Fruit fly (Drosophila melanogaster): ENCODE data around the gene InR.

InR gene

dm6 chr3R:21619117-21619650 lies at the start of gene InR (continued):
- peak; percentile 62 for TF ChIP-seq Sox102F (GFP tag; optimal IDR thresholded peaks at IDR 0.05)
- TF ChIP-seq Sox15 (GFP tag; optimal IDR thresholded peaks at IDR 0.05), result no peak
- peak; percentile 45 for TF ChIP-seq CG11902 (GFP tag; optimal IDR thresholded peaks at IDR 0.05)
- TF ChIP-seq CG10669 (GFP tag; optimal IDR thresholded peaks at IDR 0.05), result peak; percentile 11
- peak; percentile 79 for TF ChIP-seq lz (GFP tag; optimal IDR thresholded peaks at IDR 0.05)
- TF ChIP-seq Blimp-1 (GFP tag; optimal IDR thresholded peaks at IDR 0.05), result peak; percentile 3
- TF ChIP-seq esn (GFP tag; optimal IDR thresholded peaks at IDR 0.05), result peak; percentile 79
- no peak for TF ChIP-seq Gug (GFP tag; IDR thresholded peaks at IDR 0.05)

- TF ChIP-seq achi (GFP tag; optimal IDR thresholded peaks at IDR 0.05), result no peak
- TF ChIP-seq fkh (GFP tag; optimal IDR thresholded peaks at IDR 0.05), result no peak
- TF ChIP-seq CG32006 (GFP tag; optimal IDR thresholded peaks at IDR 0.05), result no peak
- TF ChIP-seq CG6276 (GFP tag; optimal IDR thresholded peaks at IDR 0.05), result no peak
- no peak for TF ChIP-seq CG8319 (GFP tag; optimal IDR thresholded peaks at IDR 0.05)
- TF ChIP-seq CG16779 (tag; optimal IDR thresholded peaks at IDR 0.05), result no peak
- TF ChIP-seq Hr39 (GFP tag; optimal IDR thresholded peaks at IDR 0.05), result no peak
- TF ChIP-seq Ets96B (tag; optimal IDR thresholded peaks at IDR 0.05), result no peak
- TF ChIP-seq Met (GFP tag; optimal IDR thresholded peaks at IDR 0.05), result no peak
These were observed 46.3 kb upstream of the InR start for dm6 chr3R:21665404-21665803.

- no peak for TF ChIP-seq CG3919 (GFP tag; optimal IDR thresholded peaks at IDR 0.05)
- no peak for TF ChIP-seq CG1621 (tag; optimal IDR thresholded peaks at IDR 0.05)
- no peak for TF ChIP-seq esn (GFP tag; optimal IDR thresholded peaks at IDR 0.05)
- no peak for TF ChIP-seq CG6163 (GFP tag; IDR thresholded peaks at IDR 0.05)
- no peak for TF ChIP-seq topi (GFP tag; optimal IDR thresholded peaks at IDR 0.05)
These were observed 45.0 kb upstream of the InR start, which contains the start of gene Jhbp16 for dm6 chr3R:21664089-21664488. Gene Jhbp16, plus strand, starts transcription at chr3R:21664389.

- TF ChIP-seq lz (GFP tag; optimal IDR thresholded peaks at IDR 0.05) (peak; percentile 60), svp (GFP tag) (no peak), CG34406 (GFP tag; optimal IDR thresholded peaks at IDR 0.05) (no peak), Eip93F (GFP tag; optimal IDR thresholded peaks at IDR 0.05) (no peak), net (GFP tag; optimal IDR thresholded peaks at IDR 0.05) (no peak), CG8632 (GFP tag; optimal IDR thresholded peaks at IDR 0.05) (peak; percentile 68), Smox (GFP tag; optimal IDR thresholded peaks at IDR 0.05) (peak; percentile 72), acj6 (GFP tag; optimal IDR thresholded peaks at IDR 0.05) (peak; percentile 69), CG3032 (tag; optimal IDR thresholded peaks at IDR 0.05) (peak; percentile 61), CG31627 (GFP tag; optimal IDR thresholded peaks at IDR 0.05) (peak; percentile 52), CG10631 (GFP tag; optimal IDR thresholded peaks at IDR 0.05) (peak; percentile 41), Lpt (GFP tag; optimal IDR thresholded peaks at IDR 0.05) (peak; percentile 26), Eip78C (GFP tag) (peak; percentile 93), Ets96B (tag; optimal IDR thresholded peaks at IDR 0.05) (peak; percentile 60), eg (GFP tag; IDR thresholded peaks at IDR 0.05) (peak; percentile 77), CG4318 (GFP tag; optimal IDR thresholded peaks at IDR 0.05) (no peak), CG11294 (GFP tag; IDR thresholded peaks at IDR 0.05) (no peak), CG8319 (GFP tag; optimal IDR thresholded peaks at IDR 0.05) (peak; percentile 31), Eip75B (GFP tag; optimal IDR thresholded peaks at IDR 0.05) (peak; percentile 70), Sox102F (GFP tag; optimal IDR thresholded peaks at IDR 0.05) (no peak), CG6792 (GFP tag; optimal IDR thresholded peaks at IDR 0.05) (peak; percentile 64), fkh (GFP tag; optimal IDR thresholded peaks at IDR 0.05) (peak; percentile 27), CG7368 (GFP tag; optimal IDR thresholded peaks at IDR 0.05) (peak; percentile 39), CG9139 (GFP tag; optimal IDR thresholded peaks at IDR 0.05) (no peak), Sox14 (GFP tag; optimal IDR thresholded peaks at IDR 0.05) (no peak), CG6854 (GFP tag; optimal IDR thresholded peaks at IDR 0.05) (peak; percentile 48), CG32006 (GFP tag; optimal IDR thresholded peaks at IDR 0.05) (no peak), CG16779 (tag; optimal IDR thresholded peaks at IDR 0.05) (no peak), dsx (GFP tag; optimal IDR thresholded peaks at IDR 0.05; ENCODE audit: poor library complexity, severe bottlenecking) (peak; percentile 60), Met (GFP tag; optimal IDR thresholded peaks at IDR 0.05) (no peak), CG1621 (tag; optimal IDR thresholded peaks at IDR 0.05) (no peak), Hr38 (GFP tag; optimal IDR thresholded peaks at IDR 0.05) (no peak), fd59A (GFP tag; optimal IDR thresholded peaks at IDR 0.05) (no peak), fd85E (GFP tag; optimal IDR thresholded peaks at IDR 0.05) (no peak)
These were observed 43.4 kb upstream of the InR start, which contains the start of gene Archease for dm6 chr3R:21662501-21663007. Gene Archease, minus strand, starts transcription at chr3R:21662972.

Data from whole organism, prepupa.